Worm (Caenorhabditis elegans): Measurements from ENCODE around the gene alh-5.

alh-5 gene

ce11 chrV:1966962-1967361 lies 32.4 kb downstream of the alh-5 start:
- TF ChIP-seq nhr-25 (tag; optimal IDR thresholded peaks at IDR 0.05), result no peak
- TF ChIP-seq nhr-76 (tag; optimal IDR thresholded peaks at IDR 0.05), result peak; percentile 85

- no peak for TF ChIP-seq snpc-4 (tag; optimal IDR thresholded peaks at IDR 0.05)
- no peak for TF ChIP-seq nhr-23 (tag; optimal IDR thresholded peaks at IDR 0.05)
- no peak for TF ChIP-seq lin-15B (tag; optimal IDR thresholded peaks at IDR 0.05)
- TF ChIP-seq lin-39 (tag; optimal IDR thresholded peaks at IDR 0.05), result no peak
- no peak for TF ChIP-seq fkh-2 (tag; optimal IDR thresholded peaks at IDR 0.05)
- TF ChIP-seq unc-39 (tag; optimal IDR thresholded peaks at IDR 0.05), result no peak
- TF ChIP-seq unc-62 (GFP tag; optimal IDR thresholded peaks at IDR 0.05), result no peak
- no peak for TF ChIP-seq lsy-12 (tag; optimal IDR thresholded peaks at IDR 0.05)
- TF ChIP-seq fos-1 (tag; optimal IDR thresholded peaks at IDR 0.05), result no peak
- no peak for TF ChIP-seq egl-27 (tag; optimal IDR thresholded peaks at IDR 0.05)
- TF ChIP-seq egl-5 (tag; optimal IDR thresholded peaks at IDR 0.05), result no peak
- no peak for TF ChIP-seq daf-12 (tag; optimal IDR thresholded peaks at IDR 0.05)
Measured at ce11 chrV:1964806-1965205, 34.6 kb downstream of the alh-5 start, which contains the start of gene srj-15. Gene srj-15 (minus strand): TSS chrV:1964906.

ce11 chrV:1961453-1961852 lies 37.9 kb downstream of the alh-5 start, which contains the start of gene Y40B10B.1:
Gene Y40B10B.1 (minus strand): TSS chrV:1961553.
- TF ChIP-seq ama-1 (optimal IDR thresholded peaks at IDR 0.05) (no peak), eor-1 (tag; optimal IDR thresholded peaks at IDR 0.05) (no peak), nhr-12 (tag; optimal IDR thresholded peaks at IDR 0.05) (no peak), ceh-9 (tag; optimal IDR thresholded peaks at IDR 0.05) (no peak), unc-62 (GFP tag; optimal IDR thresholded peaks at IDR 0.05) (no peak), fos-1 (tag; optimal IDR thresholded peaks at IDR 0.05) (no peak), lin-15B (tag; optimal IDR thresholded peaks at IDR 0.05) (no peak), snpc-4 (tag; optimal IDR thresholded peaks at IDR 0.05) (no peak), elt-2 (tag; optimal IDR thresholded peaks at IDR 0.05) (no peak), ztf-4 (tag; optimal IDR thresholded peaks at IDR 0.05) (no peak), ceh-28 (tag; optimal IDR thresholded peaks at IDR 0.05) (no peak), hmg-11 (tag; optimal IDR thresholded peaks at IDR 0.05) (no peak), tbx-2 (tag; optimal IDR thresholded peaks at IDR 0.05) (no peak), fkh-2 (tag; optimal IDR thresholded peaks at IDR 0.05) (no peak), nhr-43 (tag; optimal IDR thresholded peaks at IDR 0.05; ENCODE audit: poor library complexity, severe bottlenecking) (no peak), skn-1 (tag; optimal IDR thresholded peaks at IDR 0.05) (no peak), elt-3 (tag; optimal IDR thresholded peaks at IDR 0.05) (no peak), ZK546.5 (tag; optimal IDR thresholded peaks at IDR 0.05) (no peak), fkh-10 (GFP tag; optimal IDR thresholded peaks at IDR 0.05) (no peak)

DNA sequence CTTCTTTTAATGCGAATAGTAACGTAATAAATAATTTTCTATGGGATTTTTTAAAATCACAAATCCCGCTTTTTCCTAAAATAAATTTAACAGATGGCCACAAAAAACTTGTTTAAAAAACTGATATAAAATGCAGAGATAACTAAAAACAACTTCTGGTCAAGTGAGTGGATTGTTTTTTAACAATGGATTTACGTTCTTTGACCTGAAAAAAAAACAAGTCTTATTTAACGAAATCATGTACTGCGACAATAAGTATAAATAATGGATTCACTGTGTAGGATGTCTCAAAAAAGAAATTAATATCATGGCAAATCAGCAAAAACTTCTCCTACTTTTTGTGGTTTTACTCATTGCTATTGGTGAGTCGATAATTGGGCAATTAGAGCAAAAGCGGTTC lies 42.3 kb downstream of the alh-5 start, which contains the start of gene fipr-25:
TSS of gene fipr-25 (plus strand) at position 301 of the 400 bp plus-strand sequence.
- TF ChIP-seq mml-1 (tag; optimal IDR thresholded peaks at IDR 0.05), result no peak
- no peak for TF ChIP-seq elt-2 (tag; optimal IDR thresholded peaks at IDR 0.05)
- TF ChIP-seq zag-1 (tag; optimal IDR thresholded peaks at IDR 0.05), result no peak
- no peak for TF ChIP-seq fkh-10 (GFP tag; optimal IDR thresholded peaks at IDR 0.05)
- no peak for TF ChIP-seq nhr-77 (tag; optimal IDR thresholded peaks at IDR 0.05)
- no peak for TF ChIP-seq nhr-237 (tag; optimal IDR thresholded peaks at IDR 0.05)
- no peak for TF ChIP-seq egl-5 (tag; optimal IDR thresholded peaks at IDR 0.05)
- no peak for TF ChIP-seq mdl-1 (tag; optimal IDR thresholded peaks at IDR 0.05)

ce11 chrV:1955246-1955645 lies 44.1 kb downstream of the alh-5 start:
- TF ChIP-seq egl-5 (tag; optimal IDR thresholded peaks at IDR 0.05), result no peak
- TF ChIP-seq nhr-43 (tag; optimal IDR thresholded peaks at IDR 0.05; ENCODE audit: poor library complexity, severe bottlenecking), result no peak
- no peak for TF ChIP-seq ztf-11 (tag; optimal IDR thresholded peaks at IDR 0.05)
- TF ChIP-seq nfya-1 (tag; optimal IDR thresholded peaks at IDR 0.05; ENCODE audit: insufficient read depth), result peak; percentile 84
- no peak for TF ChIP-seq sea-2 (GFP tag; optimal IDR thresholded peaks at IDR 0.05)
- no peak for TF ChIP-seq ZK546.5 (tag; optimal IDR thresholded peaks at IDR 0.05)
- no peak for TF ChIP-seq ceh-16 (tag; optimal IDR thresholded peaks at IDR 0.05)
- no peak for TF ChIP-seq hmg-11 (tag; optimal IDR thresholded peaks at IDR 0.05)
